Fruit fly (Drosophila melanogaster) whole organism, embryonic: Measurements from ENCODE around the gene glob1.
A peak's percentile ranks its signal among the peaks of the same experiment; 100 is the strongest.

Experiments used
- Awh ChIP-seq: fragments of 200-800 bp; sonication (Bioruptor generic); IDR thresholded peaks from 2 replicates; pipeline ENCODE4, ENCODE4 v1.3.6; 2022; ENCODE audit warnings: missing biosample characterization, missing genetic modification characterization
- CG10462 ChIP-seq: fragments of 200-800 bp; sonication (Bioruptor generic); optimal IDR thresholded peaks from 2 replicates; lab custom pipeline; 2016; ENCODE audit warnings: missing biosample characterization, missing genetic modification characterization
- CG11504 ChIP-seq: fragments of 200-800 bp; sonication (Bioruptor generic); optimal IDR thresholded peaks from 3 replicates; lab custom pipeline; 2019; ENCODE audit warnings: missing biosample characterization, mild to moderate bottlenecking, missing genetic modification characterization, moderate library complexity
- CG12071 ChIP-seq: fragments of 200-800 bp; sonication (Bioruptor generic); optimal IDR thresholded peaks from 3 replicates; lab custom pipeline; 2018; ENCODE audit warnings: missing biosample characterization, mild to moderate bottlenecking, missing genetic modification characterization
- CG12744 ChIP-seq: fragments of 200-800 bp; sonication (Bioruptor generic); optimal IDR thresholded peaks from 2 replicates; lab custom pipeline; 2016; ENCODE audit warnings: missing biosample characterization, missing genetic modification characterization
- CG13424 ChIP-seq: fragments of 200-800 bp; sonication (Bioruptor generic); optimal IDR thresholded peaks from 2 replicates; lab custom pipeline; 2019; ENCODE audit warnings: missing biosample characterization, mild to moderate bottlenecking, missing genetic modification characterization, moderate library complexity
- CG14441 ChIP-seq: fragments of 200-800 bp; sonication (Bioruptor generic); IDR thresholded peaks from 2 replicates; pipeline ENCODE4 v1.3.6; 2022; ENCODE audit warnings: missing biosample characterization, missing genetic modification characterization
- CG15479 ChIP-seq: fragments of 200-800 bp; sonication (Bioruptor generic); optimal IDR thresholded peaks from 3 replicates; lab custom pipeline; 2019; ENCODE audit warnings: missing biosample characterization, mild to moderate bottlenecking, missing genetic modification characterization, moderate library complexity
- CG15601 ChIP-seq: fragments of 200-800 bp; sonication (Bioruptor generic); optimal IDR thresholded peaks from 3 replicates; lab custom pipeline; 2019; ENCODE audit warnings: missing biosample characterization, mild to moderate bottlenecking, missing genetic modification characterization, moderate library complexity
- CG1832 ChIP-seq: fragments of 200-800 bp; sonication (Bioruptor generic); optimal IDR thresholded peaks from 2 replicates; lab custom pipeline; 2017; ENCODE audit warnings: missing biosample characterization, mild to moderate bottlenecking, missing genetic modification characterization, inconsistent platforms
- CG18599 ChIP-seq: fragments of 200-800 bp; sonication (Bioruptor generic); optimal IDR thresholded peaks from 3 replicates; lab custom pipeline; 2017; ENCODE audit warnings: missing biosample characterization, missing genetic modification characterization, mild to moderate bottlenecking, moderate library complexity, missing genetic modification reagents
- CG18619 ChIP-seq: fragments of 200-800 bp; sonication (Bioruptor generic); optimal IDR thresholded peaks from 3 replicates; lab custom pipeline; 2017; ENCODE audit warnings: missing biosample characterization, mild to moderate bottlenecking, missing genetic modification characterization
- CG2120 ChIP-seq: fragments of 200-800 bp; sonication (Bioruptor generic); optimal IDR thresholded peaks from 3 replicates; lab custom pipeline; 2016; ENCODE audit warnings: missing biosample characterization, missing genetic modification characterization
- CG2199 ChIP-seq: fragments of 200-800 bp; sonication (Bioruptor generic); IDR thresholded peaks from 3 replicates; pipeline ENCODE4 v1.3.6; 2022; ENCODE audit warnings: missing biosample characterization, missing genetic modification characterization
- CG2678 ChIP-seq: fragments of 200-800 bp; sonication (Bioruptor generic); optimal IDR thresholded peaks from 3 replicates; lab custom pipeline; 2019; ENCODE audit warnings: missing biosample characterization, mild to moderate bottlenecking, missing genetic modification characterization, moderate library complexity
- CG2889 ChIP-seq: fragments of 200-800 bp; sonication (Bioruptor generic); IDR thresholded peaks from 3 replicates; pipeline ENCODE4 v1.3.6; 2022; ENCODE audit warnings: missing biosample characterization, missing genetic modification characterization
- CG31441 ChIP-seq: fragments of 200-800 bp; sonication (Bioruptor generic); IDR thresholded peaks from 2 replicates; pipeline ENCODE4 v1.3.6; 2022; ENCODE audit warnings: missing biosample characterization, missing genetic modification characterization
- CG4360 ChIP-seq: fragments of 200-800 bp; sonication (Bioruptor generic); IDR thresholded peaks from 2 replicates; pipeline ENCODE4 v1.3.6; 2022; ENCODE audit warnings: missing biosample characterization, missing genetic modification characterization
- CG4424 ChIP-seq: fragments of 200-800 bp; sonication (Bioruptor generic); optimal IDR thresholded peaks from 3 replicates; lab custom pipeline; 2016; ENCODE audit warnings: missing biosample characterization, missing genetic modification characterization
- CG6175 ChIP-seq: fragments of 200-800 bp; sonication (Bioruptor generic); IDR thresholded peaks from 3 replicates; pipeline ENCODE4 v1.3.6; 2022; ENCODE audit warnings: missing biosample characterization, missing genetic modification characterization
- CG6654 ChIP-seq: fragments of 200-800 bp; sonication (Bioruptor generic); optimal IDR thresholded peaks from 2 replicates; lab custom pipeline; 2017; ENCODE audit warnings: missing biosample characterization, mild to moderate bottlenecking, missing genetic modification characterization
- CG9609 ChIP-seq: fragments of 200-800 bp; sonication (Bioruptor generic); optimal IDR thresholded peaks from 3 replicates; lab custom pipeline; 2016; ENCODE audit warnings: missing biosample characterization, missing genetic modification characterization
- D19A ChIP-seq: fragments of 200-800 bp; optimal IDR thresholded peaks from 3 replicates; lab custom pipeline; 2019; ENCODE audit warnings: missing biosample characterization, mild to moderate bottlenecking, missing genetic modification characterization, moderate library complexity
- Dek ChIP-seq: fragments of 200-800 bp; sonication (Bioruptor generic); optimal IDR thresholded peaks from 3 replicates; lab custom pipeline; 2019; ENCODE audit warnings: missing biosample characterization, mild to moderate bottlenecking, missing genetic modification characterization, moderate library complexity
- Ets65A ChIP-seq: fragments of 200-800 bp; sonication (Bioruptor generic); peaks from one replicate; lab custom pipeline; 2016; ENCODE audit warnings: missing biosample characterization, missing genetic modification characterization
- Hr51 ChIP-seq, 2 experiments: fragments of 200-800 bp; sonication (Bioruptor generic); optimal IDR thresholded peaks; 2 replicates in 1 of 2; 3 replicates in 1 of 2; lab custom pipeline; 2016 to 2018; ENCODE audit warnings: missing biosample characterization in 2 of 2, missing genetic modification characterization in 2 of 2, mild to moderate bottlenecking in 1 of 2, moderate library complexity in 1 of 2
- Med ChIP-seq: fragments of 200-800 bp; sonication (Bioruptor generic); peaks from one replicate; lab custom pipeline; 2016; ENCODE audit warnings: missing biosample characterization, missing genetic modification characterization, mild to moderate bottlenecking, inconsistent platforms, moderate library complexity
- Ptx1 ChIP-seq: fragments of 200-800 bp; sonication (Bioruptor generic); IDR thresholded peaks from 2 replicates; pipeline ENCODE4 v1.3.6; 2022; ENCODE audit warnings: missing biosample characterization, missing genetic modification characterization
- Sox102F ChIP-seq: fragments of 200-800 bp; sonication (Bioruptor generic); optimal IDR thresholded peaks from 2 replicates; lab custom pipeline; 2018; ENCODE audit warnings: missing biosample characterization, mild to moderate bottlenecking, missing genetic modification characterization, moderate library complexity
- TFAM ChIP-seq: fragments of 200-800 bp; sonication (Bioruptor generic); optimal IDR thresholded peaks from 2 replicates; lab custom pipeline; 2017; ENCODE audit warnings: missing biosample characterization, missing genetic modification characterization, inconsistent platforms
- Vsx1 ChIP-seq: fragments of 200-800 bp; sonication (Bioruptor generic); optimal IDR thresholded peaks from 2 replicates; lab custom pipeline; 2017; ENCODE audit warnings: missing biosample characterization, mild to moderate bottlenecking, missing genetic modification characterization, missing genetic modification reagents
- abd-A ChIP-seq: fragments of 200-800 bp; sonication (Bioruptor generic); optimal IDR thresholded peaks from 3 replicates; lab custom pipeline; 2019; ENCODE audit warnings: missing biosample characterization, mild to moderate bottlenecking, missing genetic modification characterization, moderate library complexity
- ap ChIP-seq: fragments of 200-800 bp; sonication (Bioruptor generic); IDR thresholded peaks from 2 replicates; pipeline ENCODE4 v1.3.6; 2022; ENCODE audit warnings: missing biosample characterization, missing genetic modification characterization
- ato ChIP-seq: fragments of 200-800 bp; sonication (Bioruptor generic); IDR thresholded peaks from 2 replicates; pipeline ENCODE4 v1.3.6; 2022; ENCODE audit warnings: missing biosample characterization, missing genetic modification characterization; ENCODE audit not compliant: partially characterized antibody
- bsh ChIP-seq, 2 experiments: fragments of 200-800 bp; sonication (Bioruptor generic); optimal IDR thresholded peaks; 2 replicates each; lab custom pipeline; 2017 to 2018; ENCODE audit warnings: mild to moderate bottlenecking in 2 of 2, missing biosample characterization in 2 of 2, missing genetic modification characterization in 2 of 2, moderate library complexity in 1 of 2
- croc ChIP-seq: fragments of 200-800 bp; sonication (Bioruptor generic); conservative IDR thresholded peaks from 3 replicates; pipeline ENCODE4 v1.3.6; 2022; ENCODE audit warnings: missing biosample characterization, missing genetic modification characterization
- eve ChIP-seq, 2 experiments: fragments of >200 bp; optimal IDR thresholded peaks; 2 replicates each; lab custom pipeline; 2017; ENCODE audit warnings: missing biosample characterization in 2 of 2, missing genetic modification characterization in 2 of 2
- fd102C ChIP-seq: fragments of 200-800 bp; sonication (Bioruptor generic); optimal IDR thresholded peaks from 2 replicates; lab custom pipeline; 2018; ENCODE audit warnings: missing biosample characterization, mild to moderate bottlenecking, missing genetic modification characterization, moderate library complexity
- ftz-f1 ChIP-seq: fragments of 200-800 bp; sonication (Bioruptor generic); optimal IDR thresholded peaks from 2 replicates; lab custom pipeline; 2016; ENCODE audit warnings: missing biosample characterization, missing genetic modification characterization
- knrl ChIP-seq: fragments of 200-800 bp; sonication (Bioruptor generic); IDR thresholded peaks from 3 replicates; pipeline ENCODE4 v1.3.6; 2022; ENCODE audit warnings: missing biosample characterization, missing genetic modification characterization; ENCODE audit not compliant: partially characterized antibody
- lab ChIP-seq: fragments of 200-800 bp; sonication (Bioruptor generic); optimal IDR thresholded peaks from 3 replicates; lab custom pipeline; 2017; ENCODE audit warnings: missing biosample characterization, missing genetic modification characterization, mild to moderate bottlenecking, moderate library complexity, missing genetic modification reagents
- lola ChIP-seq, 3 experiments: fragments of >200 bp in 2 of 3; fragments of 200-800 bp in 1 of 3; sonication (Bioruptor generic) in 1 of 3; optimal IDR thresholded peaks; 2 replicates each; lab custom pipeline; 2017 to 2019; ENCODE audit warnings: missing biosample characterization in 3 of 3, missing genetic modification characterization in 3 of 3, mild to moderate bottlenecking in 1 of 3, moderate library complexity in 1 of 3
- pfk ChIP-seq: fragments of 200-800 bp; sonication (Bioruptor generic); optimal IDR thresholded peaks from 2 replicates; lab custom pipeline; 2018; ENCODE audit warnings: missing biosample characterization, mild to moderate bottlenecking, missing genetic modification characterization, moderate library complexity
- pnt ChIP-seq: fragments of 200-800 bp; sonication (Bioruptor generic); optimal IDR thresholded peaks from 3 replicates; lab custom pipeline; 2016; ENCODE audit warnings: missing biosample characterization, missing genetic modification characterization
- pros ChIP-seq: fragments of 200-800 bp; sonication (Bioruptor generic); optimal IDR thresholded peaks from 3 replicates; lab custom pipeline; 2019; ENCODE audit warnings: missing biosample characterization, mild to moderate bottlenecking, missing genetic modification characterization, moderate library complexity
- ro ChIP-seq: fragments of 200-800 bp; sonication (Bioruptor generic); IDR thresholded peaks from 2 replicates; pipeline ENCODE4 v1.3.6; 2022; ENCODE audit warnings: missing biosample characterization, missing genetic modification characterization
- row ChIP-seq: fragments of 200-800 bp; sonication (Bioruptor generic); IDR thresholded peaks from 3 replicates; pipeline ENCODE4 v1.3.6; 2022; ENCODE audit warnings: missing biosample characterization, missing genetic modification characterization
- shn ChIP-seq: fragments of 200-800 bp; sonication (Bioruptor generic); optimal IDR thresholded peaks from 3 replicates; lab custom pipeline; 2016; ENCODE audit warnings: missing biosample characterization, missing genetic modification characterization
- sisA ChIP-seq: fragments of 200-800 bp; sonication (Bioruptor generic); IDR thresholded peaks from 2 replicates; pipeline ENCODE4 v1.3.6; 2022; ENCODE audit warnings: missing biosample characterization, missing genetic modification characterization
- sr ChIP-seq: fragments of 200-800 bp; sonication (Bioruptor generic); IDR thresholded peaks from 3 replicates; pipeline ENCODE4 v1.3.6; 2022; ENCODE audit warnings: missing biosample characterization, missing genetic modification characterization
- tio ChIP-seq: fragments of 200-800 bp; sonication (Bioruptor generic); optimal IDR thresholded peaks from 2 replicates; lab custom pipeline; 2017; ENCODE audit warnings: missing biosample characterization, missing genetic modification characterization, inconsistent platforms
- tna ChIP-seq: fragments of 200-800 bp; sonication (Bioruptor generic); IDR thresholded peaks from 2 replicates; pipeline ENCODE4 v1.3.6; 2022; ENCODE audit warnings: missing biosample characterization, missing genetic modification characterization; ENCODE audit not compliant: partially characterized antibody

The glob1 gene

DNA sequence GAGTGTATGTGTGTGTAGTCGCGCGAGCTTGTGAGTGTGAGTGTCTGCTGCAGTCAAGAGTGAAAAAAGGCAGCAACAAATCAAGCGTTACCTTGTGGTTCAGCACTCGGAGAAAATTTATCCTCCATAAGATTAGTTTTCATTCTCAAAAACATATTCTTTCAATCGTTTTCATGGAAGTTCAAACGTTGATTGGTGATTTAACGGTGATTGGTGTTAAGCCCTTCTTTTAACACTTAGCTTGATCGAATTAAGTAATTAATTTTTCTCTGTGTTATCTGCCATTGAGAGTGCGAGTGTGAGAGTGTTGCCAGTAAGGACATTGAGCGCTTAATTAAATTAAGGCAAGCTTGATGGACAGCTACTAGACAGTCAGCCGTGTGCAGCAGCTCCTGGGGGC, 4.8 kb downstream of the glob1 start (continued):
- no peak for TF ChIP-seq Vsx1 (GFP tag; lab: Kevin White, UChicago)
- no peak for TF ChIP-seq CG1832 (GFP tag; lab: Kevin White, UChicago)
- TF ChIP-seq ato (GFP tag; lab: Robert Waterston, UW) = no peak
- TF ChIP-seq Ptx1 (GFP tag; lab: Robert Waterston, UW) = no peak
- TF ChIP-seq CG12744 (GFP tag; lab: Kevin White, UChicago) = no peak
- TF ChIP-seq Sox102F (GFP tag; lab: Kevin White, UChicago) = peak; percentile 15
- no peak for TF ChIP-seq shn
- TF ChIP-seq abd-A (tag; lab: Kevin White, UChicago) = no peak
- no peak for TF ChIP-seq TFAM (GFP tag; lab: Kevin White, UChicago)
- no peak for TF ChIP-seq Ets65A (GFP tag; lab: Kevin White, UChicago)
- TF ChIP-seq D19A (tag; lab: Kevin White, UChicago) = no peak
- TF ChIP-seq CG18599 (GFP tag; lab: Kevin White, UChicago) = peak; percentile 38
- 0 out of 3 replicates have a peak, but pooled peaks have one; percentile 11 for TF ChIP-seq row (GFP tag; lab: Robert Waterston, UW)
- TF ChIP-seq CG31441 (GFP tag; lab: Robert Waterston, UW) = no peak
- TF ChIP-seq CG2678 (tag; lab: Kevin White, UChicago) = peak; percentile 14
- no peak for TF ChIP-seq ro (GFP tag; lab: Robert Waterston, UW)
- TF ChIP-seq CG2199 = no peak
- TF ChIP-seq Med (GFP tag; lab: Kevin White, UChicago) = peak; percentile 76
- no peak for TF ChIP-seq CG4360 (GFP tag; lab: Robert Waterston, UW)
- TF ChIP-seq CG13424 (tag; lab: Kevin White, UChicago) = no peak
- no peak for TF ChIP-seq tna
- no peak for TF ChIP-seq CG15479 (GFP tag; lab: Kevin White, UChicago)
- no peak for TF ChIP-seq CG6175
- peak; percentile 31 for TF ChIP-seq lab
- TF ChIP-seq Hr51 (GFP tag; optimal IDR thresholded peaks at IDR 0.05; lab: Kevin White, UChicago) = peak in 1 of 2 experiments; percentile 33
- TF ChIP-seq CG14441 (GFP tag; lab: Robert Waterston, UW) = 0 out of 2 replicates have a peak, but pooled peaks have one; percentile 4
- TF ChIP-seq pfk = no peak
- TF ChIP-seq sisA (GFP tag; lab: Robert Waterston, UW) = no peak
- no peak for TF ChIP-seq pros (GFP tag; lab: Kevin White, UChicago)
- peak in 1 of 2 experiments; percentile 13 for TF ChIP-seq bsh (GFP tag; optimal IDR thresholded peaks at IDR 0.05; lab: Kevin White, UChicago)
- TF ChIP-seq CG6654 = no peak
- TF ChIP-seq ftz-f1 = no peak
- no peak for TF ChIP-seq sr (GFP tag; lab: Robert Waterston, UW)
- TF ChIP-seq eve (GFP tag; optimal IDR thresholded peaks at IDR 0.05; lab: Kevin White, UChicago) = no peak

DNA sequence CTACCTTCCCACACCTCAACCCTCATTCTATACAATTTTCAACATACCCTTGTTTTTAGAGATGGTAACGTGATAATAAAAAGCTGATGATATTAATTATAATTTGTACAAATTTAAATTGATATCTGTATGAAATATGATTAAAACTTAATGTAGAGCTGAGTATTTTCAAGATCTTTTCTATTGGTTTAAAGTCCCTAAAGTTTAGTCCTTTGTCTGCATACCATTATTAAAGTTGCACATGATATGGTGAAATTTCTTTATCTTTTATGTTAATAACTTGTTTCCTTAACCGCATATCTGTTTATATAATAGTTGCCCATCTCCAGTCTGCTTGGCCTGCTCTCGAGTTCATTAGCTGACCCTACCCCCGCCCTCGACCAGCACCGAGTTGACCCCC, 6.1 kb downstream of the glob1 start:
- TF ChIP-seq CG4424 (GFP tag; lab: Kevin White, UChicago) = no peak
- no peak for TF ChIP-seq Awh (GFP tag; lab: Robert Waterston, UW)
- no peak for TF ChIP-seq croc (GFP tag; lab: Robert Waterston, UW)
- TF ChIP-seq knrl (GFP tag; lab: Robert Waterston, UW) = no peak
- no peak for TF ChIP-seq Dek (tag; lab: Kevin White, UChicago)
- TF ChIP-seq CG9609 (GFP tag; lab: Kevin White, UChicago) = no peak
- TF ChIP-seq fd102C (GFP tag; lab: Kevin White, UChicago) = no peak
- no peak for TF ChIP-seq CG2889
- no peak for TF ChIP-seq CG10462 (GFP tag; lab: Kevin White, UChicago)
- no peak for TF ChIP-seq ap (GFP tag; lab: Robert Waterston, UW)
- TF ChIP-seq lola (GFP tag; optimal IDR thresholded peaks at IDR 0.05; lab: Kevin White, UChicago) = no peak
- TF ChIP-seq pnt (GFP tag; lab: Kevin White, UChicago) = no peak
- TF ChIP-seq CG11504 (tag; lab: Kevin White, UChicago) = peak; percentile 32
- TF ChIP-seq CG18619 (GFP tag; lab: Kevin White, UChicago) = no peak
- peak; percentile 57 for TF ChIP-seq CG2120
- TF ChIP-seq CG12071 (GFP tag; lab: Kevin White, UChicago) = no peak
- TF ChIP-seq tio (GFP tag; lab: Kevin White, UChicago) = no peak
- TF ChIP-seq CG15601 (tag; lab: Kevin White, UChicago) = no peak
